Worm (Caenorhabditis elegans): ENCODE data around the gene ubc-15.

DNA sequence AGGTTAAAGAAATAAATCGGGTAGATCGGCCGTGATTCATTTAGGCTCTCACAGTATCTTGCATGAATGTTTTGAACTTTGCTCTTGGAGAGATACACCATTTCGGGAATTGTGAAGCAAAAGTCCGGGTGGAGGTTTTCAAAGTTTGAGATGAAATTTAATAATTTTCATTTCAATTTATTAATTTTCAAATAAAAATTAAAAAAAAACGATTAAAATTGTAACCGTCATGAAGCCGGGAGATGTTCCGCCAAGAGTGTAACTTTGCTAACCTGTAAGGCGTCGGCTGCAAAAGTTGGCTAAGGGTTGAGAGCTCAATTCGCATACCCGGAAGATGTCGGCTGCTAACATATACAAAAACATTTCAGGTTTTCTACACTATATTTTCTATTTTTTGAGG is 20.9 kb upstream of the ubc-15 start, which contains the start of gene irld-67:
- TF ChIP-seq lin-39 (tag; optimal IDR thresholded peaks at IDR 0.05) = no peak
- TF ChIP-seq skn-1 (tag; optimal IDR thresholded peaks at IDR 0.05) = no peak
- no peak for TF ChIP-seq elt-3 (tag; optimal IDR thresholded peaks at IDR 0.05)

Measured in whole organism, L1 larva.